Worm (Caenorhabditis elegans) whole organism, L1 larva: ENCODE results near the gene catp-7.

Experiments
- unc-30 ChIP-seq: sonication (generic microtip); optimal IDR thresholded peaks from 2 replicates; lab custom pipeline; 2017; ENCODE audit warnings: missing biosample characterization, missing genetic modification characterization
- ztf-11 ChIP-seq, 2 experiments: sonication (generic microtip); optimal IDR thresholded peaks; 2 replicates each; lab custom pipeline; 2016 to 2017; ENCODE audit warnings: missing genetic modification characterization in 2 of 2, missing biosample characterization in 1 of 2, missing compliant biosample characterization in 1 of 2

ce11 chrIV:8605217-8605616 is 19.4 kb downstream of the catp-7 start:
- TF ChIP-seq ztf-11 (tag; optimal IDR thresholded peaks at IDR 0.05; lab: Kevin White, UChicago) = no peak
- TF ChIP-seq unc-30 (tag; lab: Kevin White, UChicago) = no peak
